Worm (Caenorhabditis elegans): ENCODE data around the gene cutl-1.

ce11 chrV:13423608-13424007 lies 17.7 kb upstream of the cutl-1 start, which contains the start of gene srv-10:
- TF ChIP-seq madf-3 (GFP tag; IDR thresholded peaks at IDR 0.05) (no peak), unc-130 (GFP tag; optimal IDR thresholded peaks at IDR 0.05) (no peak), nhr-80 (tag; optimal IDR thresholded peaks at IDR 0.05) (no peak), ztf-6 (GFP tag; IDR thresholded peaks at IDR 0.05) (no peak), nfya-1 (tag; optimal IDR thresholded peaks at IDR 0.05; ENCODE audit: borderline replicate concordance, insufficient read depth) (no peak), madf-8 (GFP tag; conservative IDR thresholded peaks at IDR 0.05) (no peak), tbp1 (GFP tag; optimal IDR thresholded peaks at IDR 0.05) (no peak), unc-62 (GFP tag; optimal IDR thresholded peaks at IDR 0.05) (no peak), cebp-2 (GFP tag; IDR thresholded peaks at IDR 0.05) (no peak), ceh-27 (GFP tag; optimal IDR thresholded peaks at IDR 0.05) (no peak), lin-54 (GFP tag; optimal IDR thresholded peaks at IDR 0.05) (no peak)
